Fruit fly (Drosophila melanogaster): ENCODE data around the gene Cyp4d8.
A peak's percentile ranks its signal among the peaks of the same experiment; 100 is the strongest.

Cyp4d8 gene

dm6 chr3L:7510414-7511384 lies 14.7 kb upstream of the Cyp4d8 start, which contains the start of gene CG7546 (continued):
- TF ChIP-seq tx (GFP tag; optimal IDR thresholded peaks at IDR 0.05) (no peak), ase (GFP tag; IDR thresholded peaks at IDR 0.05) (no peak), CG30431 (GFP tag; optimal IDR thresholded peaks at IDR 0.05) (no peak), CG8281 (tag; optimal IDR thresholded peaks at IDR 0.05) (no peak), ATbp (GFP tag; optimal IDR thresholded peaks at IDR 0.05) (no peak), bowl (GFP tag; IDR thresholded peaks at IDR 0.05) (no peak), Dek (tag; optimal IDR thresholded peaks at IDR 0.05) (peak; percentile 16), Ada2b (GFP tag; IDR thresholded peaks at IDR 0.05) (no peak), D19B (GFP tag; optimal IDR thresholded peaks at IDR 0.05) (no peak), tup (GFP tag; optimal IDR thresholded peaks at IDR 0.05) (no peak), exex (tag; optimal IDR thresholded peaks at IDR 0.05) (no peak), croc (GFP tag; conservative IDR thresholded peaks at IDR 0.05) (no peak), Camta (GFP tag; optimal IDR thresholded peaks at IDR 0.05) (no peak), zf30C (GFP tag; optimal IDR thresholded peaks at IDR 0.05) (peak; percentile 38), eyg (GFP tag; optimal IDR thresholded peaks at IDR 0.05) (no peak), CG17612 (GFP tag; IDR thresholded peaks at IDR 0.05) (no peak), lab (GFP tag; optimal IDR thresholded peaks at IDR 0.05) (no peak), gem (tag; optimal IDR thresholded peaks at IDR 0.05) (no peak), toy (GFP tag; IDR thresholded peaks at IDR 0.05) (no peak), CG10366 (GFP tag; IDR thresholded peaks at IDR 0.05) (no peak), sens (GFP tag) (peak; percentile 34), CG10267 (tag; optimal IDR thresholded peaks at IDR 0.05) (peak; percentile 61), tap (tag; optimal IDR thresholded peaks at IDR 0.05) (no peak), hkb (optimal IDR thresholded peaks at IDR 0.05) (no peak), hkb (GFP tag; IDR thresholded peaks at IDR 0.05) (no peak), oc (tag; optimal IDR thresholded peaks at IDR 0.05) (no peak), Deaf1 (tag; optimal IDR thresholded peaks at IDR 0.05) (peak; percentile 29), fd64A (GFP tag; optimal IDR thresholded peaks at IDR 0.05) (no peak), pnt (GFP tag; optimal IDR thresholded peaks at IDR 0.05) (no peak), seq (GFP tag; IDR thresholded peaks at IDR 0.05) (no peak), CG2120 (GFP tag; optimal IDR thresholded peaks at IDR 0.05) (peak; percentile 63), CG14050 (GFP tag; IDR thresholded peaks at IDR 0.05) (no peak), kah (GFP tag; optimal IDR thresholded peaks at IDR 0.05) (no peak), MBD-R2 (GFP tag; IDR thresholded peaks at IDR 0.05) (peak; percentile 64), CG18262 (tag; optimal IDR thresholded peaks at IDR 0.05) (peak; percentile 39), tna (GFP tag; IDR thresholded peaks at IDR 0.05; ENCODE audit: partially characterized antibody) (no peak), CG12391 (tag; optimal IDR thresholded peaks at IDR 0.05) (peak; percentile 76), Mes4 (GFP tag; optimal IDR thresholded peaks at IDR 0.05) (no peak), Dref (GFP tag; IDR thresholded peaks at IDR 0.05) (peak; percentile 49), CG12769 (tag; optimal IDR thresholded peaks at IDR 0.05) (no peak), dpn (GFP tag; optimal IDR thresholded peaks at IDR 0.05) (peak in 1 of 2 experiments; percentile 49), slbo (GFP tag; IDR thresholded peaks at IDR 0.05) (peak; percentile 69), CG30403 (GFP tag; optimal IDR thresholded peaks at IDR 0.05) (peak; percentile 67), zfh1 (GFP tag; IDR thresholded peaks at IDR 0.05) (no peak), Taf1 (GFP tag; IDR thresholded peaks at IDR 0.05) (no peak), yki (optimal IDR thresholded peaks at IDR 0.05) (no peak), CG42726 (GFP tag; IDR thresholded peaks at IDR 0.05; ENCODE audit: partially characterized antibody) (no peak), sr (GFP tag; IDR thresholded peaks at IDR 0.05) (no peak), CG11398 (GFP tag; optimal IDR thresholded peaks at IDR 0.05) (no peak), Meics (GFP tag; optimal IDR thresholded peaks at IDR 0.05) (peak; percentile 49)
